Worm (Caenorhabditis elegans) whole organism, L4/young adult: ENCODE data around the gene smcl-1.

Experiments used
- W03F9.2 ChIP-seq: fragments of 150-350 bp; optimal IDR thresholded peaks from 2 replicates; lab custom pipeline; 2014; ENCODE audit warnings: missing biosample characterization, missing genetic modification characterization
- dao-5 ChIP-seq: sonication (generic microtip); optimal IDR thresholded peaks from 2 replicates; lab custom pipeline; 2016; ENCODE audit warnings: missing genotype, missing genetic modification characterization, moderate library complexity, missing compliant biosample characterization
- him-1 ChIP-seq: sonication (generic microtip); optimal IDR thresholded peaks from 2 replicates; lab custom pipeline; 2016; ENCODE audit warnings: missing genotype, missing genetic modification reagents, missing genetic modification characterization, missing compliant biosample characterization

DNA sequence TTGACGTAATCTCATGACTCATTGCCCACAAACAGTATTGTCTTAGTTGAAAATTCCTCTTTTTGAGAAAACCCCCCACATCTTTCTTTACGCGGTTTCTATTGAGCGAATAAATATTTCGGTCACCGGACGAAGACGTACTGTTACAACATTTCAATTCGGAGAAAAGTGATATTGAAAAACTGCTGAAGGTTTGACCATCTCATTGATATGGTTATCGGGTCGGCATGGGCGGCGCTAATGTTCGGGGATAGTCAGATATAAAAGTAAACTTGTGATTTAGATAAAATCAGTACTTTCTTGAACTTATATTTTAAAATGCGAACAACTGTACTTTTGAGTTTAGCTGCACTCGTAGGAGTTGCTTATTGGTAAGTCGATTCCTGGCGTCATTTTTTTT, 46.1 kb upstream of the smcl-1 start, which contains the start of gene T04F8.8:
- no peak for TF ChIP-seq him-1 (tag; lab: Kevin White, UChicago)
- TF ChIP-seq W03F9.2 (tag; lab: Kevin White, UChicago), result no peak
- no peak for TF ChIP-seq dao-5 (tag; lab: Kevin White, UChicago)
